Worm (Caenorhabditis elegans): ENCODE measurements around the gene mrps-26.

Gene mrps-26

DNA sequence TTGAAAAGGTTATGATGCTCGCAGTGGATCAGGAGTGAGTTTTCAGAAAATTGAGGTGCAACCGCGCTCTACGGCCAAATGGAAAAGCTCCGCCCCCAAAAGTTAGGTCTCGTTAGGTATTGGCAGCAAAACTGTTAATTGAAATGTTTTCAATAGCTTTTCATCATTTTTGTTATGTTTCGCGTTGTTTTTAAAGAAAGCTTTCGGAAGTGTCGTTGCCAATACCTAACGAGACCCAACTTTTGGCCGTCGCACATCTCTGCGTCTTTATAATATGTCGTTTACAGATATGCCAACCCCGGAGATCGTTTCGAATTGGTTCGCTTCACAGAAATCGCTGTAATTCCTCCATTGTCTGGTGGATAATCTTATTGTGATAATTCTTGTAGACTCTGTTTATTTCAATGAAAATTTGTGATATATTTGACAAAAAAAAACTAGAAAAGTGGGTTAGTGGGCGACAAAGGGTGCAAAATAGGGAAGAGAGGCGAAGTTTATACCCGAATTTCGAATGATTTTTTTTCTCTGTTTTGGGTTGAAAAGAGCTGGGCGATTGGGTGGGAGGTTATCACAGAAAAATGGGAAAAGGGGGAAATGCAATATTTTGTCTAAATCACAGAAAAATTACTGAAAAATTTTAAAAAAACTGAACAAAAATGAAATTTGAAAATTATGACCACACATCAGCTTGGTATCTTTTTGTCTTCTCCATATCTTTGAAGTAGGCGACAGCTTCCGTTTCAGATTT lies 37.9 kb upstream of the mrps-26 start:
- TF ChIP-seq nhr-237 (tag; optimal IDR thresholded peaks at IDR 0.05), result no peak
- TF ChIP-seq mep-1 (tag; optimal IDR thresholded peaks at IDR 0.05), result peak; percentile 18
- TF ChIP-seq flh-1 (GFP tag; optimal IDR thresholded peaks at IDR 0.05), result no peak
- no peak for TF ChIP-seq ceh-39 (tag; optimal IDR thresholded peaks at IDR 0.05)

DNA sequence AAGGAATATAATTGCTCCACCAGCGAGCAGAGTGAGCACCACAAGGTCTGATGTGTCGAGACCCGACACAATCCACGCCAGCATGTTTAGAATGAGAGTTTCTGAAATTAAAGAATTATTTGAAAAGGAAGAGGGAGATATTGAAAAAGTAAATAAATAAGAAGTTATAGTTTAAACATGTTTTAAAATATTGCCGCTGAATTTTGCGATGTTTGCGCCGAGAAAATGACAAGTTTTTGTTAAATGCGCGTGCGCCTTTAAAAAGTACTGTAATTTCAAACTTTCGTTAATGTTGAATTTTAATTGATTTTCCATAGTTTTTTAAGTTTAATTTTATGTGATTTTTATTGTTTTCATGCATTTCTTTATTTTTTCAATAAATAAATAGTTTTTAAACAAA lies 34.8 kb upstream of the mrps-26 start, which contains the start of gene emb-8:
emb-8 (minus strand) TSS at position 101 of the 400 bp plus-strand sequence.
- TF ChIP-seq nhr-28 (tag; optimal IDR thresholded peaks at IDR 0.05) (no peak), sptf-1 (tag; optimal IDR thresholded peaks at IDR 0.05) (no peak), sem-2 (GFP tag; optimal IDR thresholded peaks at IDR 0.05) (no peak), flh-1 (GFP tag; optimal IDR thresholded peaks at IDR 0.05) (no peak), hlh-1 (tag; optimal IDR thresholded peaks at IDR 0.05) (no peak), snpc-4 (tag; optimal IDR thresholded peaks at IDR 0.05) (no peak), ceh-39 (tag; optimal IDR thresholded peaks at IDR 0.05) (no peak), nhr-237 (tag; optimal IDR thresholded peaks at IDR 0.05) (no peak), drap-1 (GFP tag; optimal IDR thresholded peaks at IDR 0.05) (no peak), nhr-12 (tag; optimal IDR thresholded peaks at IDR 0.05) (no peak), unc-39 (tag; optimal IDR thresholded peaks at IDR 0.05) (no peak), nhr-2 (tag; optimal IDR thresholded peaks at IDR 0.05) (no peak), lin-13 (tag; optimal IDR thresholded peaks at IDR 0.05) (no peak), mab-5 (tag; optimal IDR thresholded peaks at IDR 0.05) (no peak), ces-1 (GFP tag; optimal IDR thresholded peaks at IDR 0.05) (no peak), lsy-2 (tag; optimal IDR thresholded peaks at IDR 0.05) (no peak), ztf-11 (tag; optimal IDR thresholded peaks at IDR 0.05) (no peak), mls-2 (tag; optimal IDR thresholded peaks at IDR 0.05) (no peak), ham-2 (GFP tag; optimal IDR thresholded peaks at IDR 0.05) (no peak)

DNA sequence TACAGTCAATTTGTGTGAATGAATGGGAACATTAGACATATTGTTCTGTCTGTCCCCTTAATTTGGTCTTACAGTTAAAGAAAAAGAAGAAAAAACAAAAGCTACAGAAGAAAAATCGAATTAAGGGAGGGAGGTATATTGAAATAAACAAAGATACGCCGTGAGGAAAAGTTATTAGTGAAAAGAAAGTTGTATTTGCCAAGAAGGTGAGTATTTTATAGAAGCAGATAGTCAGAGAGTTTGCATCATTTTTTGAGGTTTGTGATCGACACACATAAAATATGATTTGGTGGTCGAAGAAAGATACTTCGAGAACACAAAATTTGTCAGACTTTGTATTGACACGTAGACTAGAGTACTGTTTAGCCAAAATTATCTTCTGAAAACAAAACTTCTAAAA lies 34.1 kb upstream of the mrps-26 start:
- no peak for TF ChIP-seq snpc-4 (tag; optimal IDR thresholded peaks at IDR 0.05)
- TF ChIP-seq pha-4 (tag; optimal IDR thresholded peaks at IDR 0.05), result no peak
- no peak for TF ChIP-seq unc-39 (tag; optimal IDR thresholded peaks at IDR 0.05)
- TF ChIP-seq nhr-76 (tag; optimal IDR thresholded peaks at IDR 0.05), result no peak
- TF ChIP-seq elt-1 (tag; optimal IDR thresholded peaks at IDR 0.05; ENCODE audit: borderline replicate concordance, insufficient read depth), result no peak
- no peak for TF ChIP-seq flh-1 (GFP tag; optimal IDR thresholded peaks at IDR 0.05)
- TF ChIP-seq elt-3 (tag; optimal IDR thresholded peaks at IDR 0.05), result no peak
- TF ChIP-seq ham-2 (GFP tag; optimal IDR thresholded peaks at IDR 0.05), result no peak
- no peak for TF ChIP-seq lsy-2 (tag; optimal IDR thresholded peaks at IDR 0.05)
- no peak for TF ChIP-seq M03D4.4 (tag; optimal IDR thresholded peaks at IDR 0.05)

DNA sequence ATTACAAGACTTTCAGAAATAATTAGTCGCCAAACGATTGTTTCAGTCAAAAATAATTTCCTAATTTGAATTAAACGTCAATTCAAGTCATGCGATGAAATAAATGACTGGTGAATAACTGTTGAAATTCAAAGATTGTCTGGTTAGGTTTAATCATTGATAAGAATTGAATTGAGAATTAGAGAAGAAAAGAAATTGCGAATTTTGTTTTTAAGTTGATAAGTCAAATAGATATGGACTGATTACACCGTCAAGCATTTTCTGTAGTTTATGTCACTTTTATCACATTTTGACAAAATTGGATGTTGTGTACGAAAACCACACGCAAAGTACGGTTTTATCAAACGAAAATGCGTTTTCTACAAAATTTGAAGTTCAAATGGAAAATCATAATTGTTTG lies 33.1 kb upstream of the mrps-26 start:
- no peak for TF ChIP-seq lin-13 (tag; optimal IDR thresholded peaks at IDR 0.05)
- TF ChIP-seq zip-8 (tag; optimal IDR thresholded peaks at IDR 0.05), result no peak
- TF ChIP-seq lsy-2 (tag; optimal IDR thresholded peaks at IDR 0.05), result no peak
- no peak for TF ChIP-seq nhr-12 (tag; optimal IDR thresholded peaks at IDR 0.05)
- TF ChIP-seq mep-1 (tag; optimal IDR thresholded peaks at IDR 0.05), result no peak
- TF ChIP-seq sptf-1 (tag; optimal IDR thresholded peaks at IDR 0.05), result no peak
- TF ChIP-seq lin-32 (GFP tag; optimal IDR thresholded peaks at IDR 0.05), result no peak
- no peak for TF ChIP-seq nhr-2 (tag; optimal IDR thresholded peaks at IDR 0.05)
- TF ChIP-seq nhr-28 (tag; optimal IDR thresholded peaks at IDR 0.05), result no peak
- no peak for TF ChIP-seq tbx-8 (GFP tag; optimal IDR thresholded peaks at IDR 0.05)
- no peak for TF ChIP-seq mab-5 (tag; optimal IDR thresholded peaks at IDR 0.05)
- TF ChIP-seq M03D4.4 (tag; optimal IDR thresholded peaks at IDR 0.05), result no peak
- TF ChIP-seq cnd-1 (tag; optimal IDR thresholded peaks at IDR 0.05), result no peak
- no peak for TF ChIP-seq ceh-83 (GFP tag; optimal IDR thresholded peaks at IDR 0.05)
- no peak for TF ChIP-seq unc-62 (GFP tag; optimal IDR thresholded peaks at IDR 0.05)
- no peak for TF ChIP-seq elt-1 (tag; optimal IDR thresholded peaks at IDR 0.05; ENCODE audit: borderline replicate concordance, insufficient read depth)

DNA sequence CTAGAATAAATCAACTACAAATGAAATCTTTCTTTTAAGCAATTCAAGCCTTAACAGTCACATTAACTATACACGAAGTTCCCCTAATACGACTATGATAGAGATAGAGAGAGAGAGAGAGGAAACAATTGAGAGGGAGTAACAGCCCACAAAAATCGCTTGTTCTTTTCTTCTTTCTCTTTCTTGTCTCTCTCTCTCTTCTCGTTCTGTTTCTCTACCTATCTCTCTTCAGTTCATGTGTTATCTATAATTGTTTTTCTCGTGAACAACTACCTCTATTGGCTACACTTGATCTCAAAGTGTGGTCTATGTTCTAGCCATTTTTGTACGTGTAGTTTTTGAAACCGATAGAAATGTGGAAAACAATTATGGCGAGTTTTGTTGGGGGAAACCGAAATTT lies 31.8 kb upstream of the mrps-26 start:
- TF ChIP-seq mep-1 (tag; optimal IDR thresholded peaks at IDR 0.05), result no peak
- TF ChIP-seq nhr-28 (tag; optimal IDR thresholded peaks at IDR 0.05), result peak; percentile 18
- no peak for TF ChIP-seq mls-2 (tag; optimal IDR thresholded peaks at IDR 0.05)
- TF ChIP-seq unc-120 (tag; optimal IDR thresholded peaks at IDR 0.05; ENCODE audit: poor library complexity, severe bottlenecking), result peak; percentile 66
- TF ChIP-seq ham-2 (GFP tag; optimal IDR thresholded peaks at IDR 0.05), result peak; percentile 25
- peak; percentile 1 for TF ChIP-seq nhr-237 (tag; optimal IDR thresholded peaks at IDR 0.05)

All from whole organism, mixed stage, embryonic.